Worm (Caenorhabditis elegans) whole organism, young adult: ENCODE data around the gene F01F1.2.

Source experiments
- B0336.3 ChIP-seq: fragments of 200-800 bp; sonication (Bioruptor generic); IDR thresholded peaks from 2 replicates; pipeline ENCODE4 v1.3.6; 2022; ENCODE audit warnings: missing genetic modification characterization, missing compliant biosample characterization
- Y56A3A.18 ChIP-seq: fragments of 200-800 bp; sonication (Bioruptor generic); IDR thresholded peaks from 2 replicates; pipeline ENCODE4 v1.3.6; 2022; ENCODE audit warnings: missing genetic modification reagents, missing genetic modification characterization, missing compliant biosample characterization
- hlh-12 ChIP-seq: sonication (generic microtip); optimal IDR thresholded peaks from 2 replicates; lab custom pipeline; 2016; ENCODE audit warnings: missing genetic modification characterization, missing compliant biosample characterization
- lin-40 ChIP-seq: sonication (generic microtip); optimal IDR thresholded peaks from 2 replicates; lab custom pipeline; 2016; ENCODE audit warnings: missing genetic modification characterization, mild to moderate bottlenecking, missing compliant biosample characterization, missing genotype, missing genetic modification reagents
- sdz-38 ChIP-seq: sonication (generic microtip); optimal IDR thresholded peaks from 2 replicates; lab custom pipeline; 2016; ENCODE audit warnings: missing genotype, missing genetic modification characterization, missing compliant biosample characterization

ce11 chrIII:5842920-5843319 is 35.4 kb upstream of the F01F1.2 start:
- TF ChIP-seq Y56A3A.18 (GFP tag; lab: Robert Waterston, UW) (no peak), hlh-12 (no peak), lin-40 (tag; lab: Kevin White, UChicago) (no peak), sdz-38 (tag; lab: Kevin White, UChicago) (no peak), B0336.3 (GFP tag; lab: Robert Waterston, UW) (no peak)
